Worm (Caenorhabditis elegans) whole organism, mixed stage, embryonic: ENCODE results near the gene rfp-1.
A peak's percentile ranks its signal among the peaks of the same experiment; 100 is the strongest.

Experiments
- blmp-1 ChIP-seq: fragments of 150-350 bp; optimal IDR thresholded peaks from 2 replicates; lab custom pipeline; 2014; ENCODE audit warnings: missing biosample characterization, missing genetic modification characterization
- ceh-83 ChIP-seq: fragments of 200-800 bp; sonication (Bioruptor generic); optimal IDR thresholded peaks from 2 replicates; lab custom pipeline; 2018; ENCODE audit warnings: mild to moderate bottlenecking, missing genetic modification characterization, missing compliant biosample characterization
- drap-1 ChIP-seq: fragments of 200-800 bp; sonication (Bioruptor generic); optimal IDR thresholded peaks from 3 replicates; lab custom pipeline; 2018; ENCODE audit warnings: mild to moderate bottlenecking, missing genetic modification characterization, missing compliant biosample characterization
- ham-2 ChIP-seq: fragments of 200-800 bp; sonication (Bioruptor generic); optimal IDR thresholded peaks from 2 replicates; lab custom pipeline; 2018; ENCODE audit warnings: mild to moderate bottlenecking, missing genetic modification characterization, missing compliant biosample characterization
- hlh-1 ChIP-seq: fragments of 150-350 bp; optimal IDR thresholded peaks from 2 replicates; lab custom pipeline; 2014; ENCODE audit warnings: missing biosample characterization, missing genetic modification reagents, missing genetic modification characterization
- mep-1 ChIP-seq: fragments of 150-350 bp; optimal IDR thresholded peaks from 2 replicates; lab custom pipeline; 2017; ENCODE audit warnings: missing biosample characterization, missing genetic modification reagents, missing genetic modification characterization, inconsistent platforms
- nhr-237 ChIP-seq: fragments of 150-350 bp; optimal IDR thresholded peaks from 2 replicates; lab custom pipeline; 2014; ENCODE audit warnings: missing biosample characterization, missing genetic modification characterization
- nhr-76 ChIP-seq: sonication (generic microtip); optimal IDR thresholded peaks from 2 replicates; lab custom pipeline; 2017; ENCODE audit warnings: missing biosample characterization, missing genetic modification characterization
- pha-4 ChIP-seq: fragments of 150-350 bp; optimal IDR thresholded peaks from 2 replicates; lab custom pipeline; 2018; ENCODE audit warnings: missing biosample characterization, missing genetic modification reagents, missing genetic modification characterization
- unc-120 ChIP-seq: sonication (generic microtip); optimal IDR thresholded peaks from 2 replicates; lab custom pipeline; 2017; ENCODE audit warnings: missing genetic modification characterization, missing compliant biosample characterization; ENCODE audit not compliant: poor library complexity, severe bottlenecking
- ztf-11 ChIP-seq: fragments of 150-350 bp; optimal IDR thresholded peaks from 2 replicates; lab custom pipeline; 2014; ENCODE audit warnings: missing biosample characterization, missing genetic modification characterization

ce11 chrIII:8411976-8412375, 53.6 kb downstream of the rfp-1 start:
- TF ChIP-seq unc-120 (tag; lab: Kevin White, UChicago) = peak; percentile 31
- TF ChIP-seq hlh-1 (tag; lab: Kevin White, UChicago) = peak; percentile 70
- TF ChIP-seq nhr-76 (tag; lab: Kevin White, UChicago) = no peak
- TF ChIP-seq ztf-11 (tag; lab: Kevin White, UChicago) = no peak
- peak; percentile 74 for TF ChIP-seq mep-1 (tag; lab: Kevin White, UChicago)
- peak; percentile 47 for TF ChIP-seq nhr-237 (tag; lab: Kevin White, UChicago)
- TF ChIP-seq drap-1 (GFP tag; lab: Kevin White, UChicago) = peak; percentile 5
- TF ChIP-seq ceh-83 (GFP tag; lab: Kevin White, UChicago) = no peak
- no peak for TF ChIP-seq blmp-1 (tag; lab: Kevin White, UChicago)
- no peak for TF ChIP-seq pha-4 (tag; lab: Kevin White, UChicago)
- peak; percentile 30 for TF ChIP-seq ham-2
